Fruit fly (Drosophila melanogaster) S2 (cell line): ENCODE results near the gene KFase.

Experiments used
- CG8478 ChIP-seq: fragments of >200 bp; optimal IDR thresholded peaks from 2 replicates; lab custom pipeline; 2018
- CTCF ChIP-seq, 2 experiments: fragments of >200 bp; optimal IDR thresholded peaks; 2 replicates each; lab custom pipeline; 2018

- TF ChIP-seq CG8478 (lab: Kevin White, UChicago) = no peak
- TF ChIP-seq CTCF (optimal IDR thresholded peaks at IDR 0.05; lab: Kevin White, UChicago) = no peak
These were observed 9.2 kb downstream of the KFase start for dm6 chr2L:6479226-6479906.
